Fruit fly (Drosophila melanogaster) whole organism, wandering third instar larva: ENCODE measurements at regions not wholly inside any gene's neighbourhood (a gene's known extent, or its start where the extent isn't known, plus 50 kb on each side); places are given as distances from the start of the nearest gene placed in this dataset.

Experiments
- Myc ChIP-seq: fragments of >200 bp; optimal IDR thresholded peaks from 2 replicates; lab custom pipeline; 2017
- N ChIP-seq: fragments of >200 bp; optimal IDR thresholded peaks from 2 replicates; lab custom pipeline; 2018; ENCODE audit warnings: missing biosample characterization, missing external identifiers, missing genetic modification characterization

DNA sequence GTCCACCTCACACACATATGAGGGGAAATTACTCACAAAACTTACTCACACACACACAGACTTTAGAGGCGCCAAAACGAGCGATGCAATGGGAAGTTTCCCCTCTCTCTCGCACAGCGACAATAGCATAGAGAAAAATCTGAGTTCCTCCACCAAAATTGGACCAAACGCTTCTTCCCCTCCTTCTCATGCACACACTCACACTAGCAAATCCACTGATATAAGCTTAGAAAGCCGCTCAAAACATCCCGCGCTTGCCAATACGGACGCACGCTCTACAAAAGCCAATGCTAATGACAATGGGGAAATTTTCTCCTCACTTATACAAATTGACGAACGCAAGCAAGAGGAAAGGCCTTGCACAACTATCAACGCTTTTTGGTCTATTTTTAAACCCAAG, 67.7 kb downstream of the CG17636 start:
- TF ChIP-seq N (GFP tag; lab: Kevin White, UChicago) (peak; percentile 95), Myc (peak; percentile 61)
